Fruit fly (Drosophila melanogaster) whole organism, embryonic: ENCODE measurements around the gene CG43446.

Experiments used
- Atf3 ChIP-seq: fragments of 200-800 bp; sonication (Bioruptor generic); optimal IDR thresholded peaks from 3 replicates; lab custom pipeline; 2016; ENCODE audit warnings: missing biosample characterization, missing genetic modification characterization
- CG10366 ChIP-seq: fragments of 200-800 bp; sonication (Bioruptor generic); IDR thresholded peaks from 2 replicates; pipeline ENCODE4 v1.3.6; 2022; ENCODE audit warnings: missing biosample characterization, missing genetic modification characterization
- CG11398 ChIP-seq: fragments of 200-800 bp; sonication (Bioruptor generic); optimal IDR thresholded peaks from 2 replicates; lab custom pipeline; 2016; ENCODE audit warnings: missing biosample characterization, missing genetic modification characterization
- CG12104 ChIP-seq: fragments of 200-800 bp; sonication (Bioruptor generic); optimal IDR thresholded peaks from 3 replicates; lab custom pipeline; 2016; ENCODE audit warnings: missing biosample characterization, missing genetic modification characterization
- CG12299 ChIP-seq: fragments of 200-800 bp; sonication (Bioruptor generic); optimal IDR thresholded peaks from 2 replicates; lab custom pipeline; 2018; ENCODE audit warnings: missing biosample characterization, mild to moderate bottlenecking, missing genetic modification characterization
- CG13123 ChIP-seq: fragments of 200-800 bp; sonication (Bioruptor generic); optimal IDR thresholded peaks from 2 replicates; lab custom pipeline; 2016; ENCODE audit warnings: missing biosample characterization, missing genetic modification characterization
- CG13296 ChIP-seq: fragments of 200-800 bp; sonication (Bioruptor generic); optimal IDR thresholded peaks from 3 replicates; lab custom pipeline; 2018; ENCODE audit warnings: missing biosample characterization, mild to moderate bottlenecking, missing genetic modification characterization
- CG13624 ChIP-seq: fragments of 200-800 bp; sonication (Bioruptor generic); optimal IDR thresholded peaks from 2 replicates; lab custom pipeline; 2016; ENCODE audit warnings: missing biosample characterization, missing genetic modification characterization
- CG14710 ChIP-seq: fragments of 200-800 bp; sonication (Bioruptor generic); optimal IDR thresholded peaks from 3 replicates; lab custom pipeline; 2019; ENCODE audit warnings: missing biosample characterization, mild to moderate bottlenecking, missing genetic modification characterization, moderate library complexity
- CG15073 ChIP-seq: fragments of 200-800 bp; sonication (Bioruptor generic); optimal IDR thresholded peaks from 2 replicates; lab custom pipeline; 2016; ENCODE audit warnings: missing biosample characterization, missing genetic modification characterization
- CG1647 ChIP-seq: fragments of 200-800 bp; sonication (Bioruptor generic); optimal IDR thresholded peaks from 3 replicates; lab custom pipeline; 2016; ENCODE audit warnings: missing biosample characterization, missing genetic modification characterization
- CG30020 ChIP-seq: fragments of 200-800 bp; optimal IDR thresholded peaks from 2 replicates; lab custom pipeline; 2019; ENCODE audit warnings: missing biosample characterization, mild to moderate bottlenecking, missing genetic modification characterization, moderate library complexity
- CG30403 ChIP-seq: fragments of 200-800 bp; sonication (Bioruptor generic); optimal IDR thresholded peaks from 3 replicates; lab custom pipeline; 2016; ENCODE audit warnings: missing biosample characterization, missing genetic modification characterization
- CG31388 ChIP-seq: fragments of 200-800 bp; sonication (Bioruptor generic); optimal IDR thresholded peaks from 2 replicates; lab custom pipeline; 2016; ENCODE audit warnings: missing biosample characterization, missing genetic modification characterization
- CG3726 ChIP-seq: fragments of 200-800 bp; sonication (Bioruptor generic); IDR thresholded peaks from 3 replicates; pipeline ENCODE4, ENCODE4 v1.3.6; 2022; ENCODE audit warnings: missing biosample characterization, missing genetic modification characterization
- CG3838 ChIP-seq: fragments of 200-800 bp; sonication (Bioruptor generic); optimal IDR thresholded peaks from 3 replicates; lab custom pipeline; 2016; ENCODE audit warnings: missing biosample characterization, missing genetic modification characterization
- CG6689 ChIP-seq: fragments of 200-800 bp; sonication (Bioruptor generic); IDR thresholded peaks from 2 replicates; pipeline ENCODE4 v1.3.6; 2022; ENCODE audit warnings: missing biosample characterization, missing genetic modification characterization
- CG9609 ChIP-seq: fragments of 200-800 bp; sonication (Bioruptor generic); optimal IDR thresholded peaks from 3 replicates; lab custom pipeline; 2016; ENCODE audit warnings: missing biosample characterization, missing genetic modification characterization
- E2f2 ChIP-seq: fragments of 200-800 bp; sonication (Bioruptor generic); IDR thresholded peaks from 2 replicates; pipeline ENCODE4 v1.3.6; 2022; ENCODE audit warnings: missing biosample characterization, missing genetic modification characterization
- Gug ChIP-seq: fragments of 200-800 bp; sonication (Bioruptor generic); IDR thresholded peaks from 4 replicates; pipeline ENCODE4 v1.3.6; 2022; ENCODE audit warnings: missing biosample characterization, missing genetic modification characterization
- Hand ChIP-seq: fragments of 200-800 bp; sonication (Bioruptor generic); optimal IDR thresholded peaks from 2 replicates; lab custom pipeline; 2017; ENCODE audit warnings: mild to moderate bottlenecking, missing biosample characterization, missing genetic modification reagents, missing genetic modification characterization
- HmgZ ChIP-seq: fragments of 200-800 bp; sonication (Bioruptor generic); optimal IDR thresholded peaks from 2 replicates; lab custom pipeline; 2018; ENCODE audit warnings: missing biosample characterization, mild to moderate bottlenecking, missing genetic modification characterization
- Mad ChIP-seq: fragments of 200-800 bp; sonication (Bioruptor generic); optimal IDR thresholded peaks from 2 replicates; lab custom pipeline; 2016; ENCODE audit warnings: missing biosample characterization, missing genetic modification characterization
- NK7.1 ChIP-seq: fragments of 200-800 bp; sonication (Bioruptor generic); optimal IDR thresholded peaks from 3 replicates; lab custom pipeline; 2016; ENCODE audit warnings: missing biosample characterization, missing genetic modification characterization
- PHDP ChIP-seq: fragments of 200-800 bp; sonication (Bioruptor generic); optimal IDR thresholded peaks from 3 replicates; lab custom pipeline; 2018; ENCODE audit warnings: missing biosample characterization, mild to moderate bottlenecking, missing genetic modification characterization, moderate library complexity
- Sox102F ChIP-seq: fragments of 200-800 bp; sonication (Bioruptor generic); optimal IDR thresholded peaks from 2 replicates; lab custom pipeline; 2018; ENCODE audit warnings: missing biosample characterization, mild to moderate bottlenecking, missing genetic modification characterization, moderate library complexity
- bsh ChIP-seq, 2 experiments: fragments of 200-800 bp; sonication (Bioruptor generic); optimal IDR thresholded peaks; 2 replicates each; lab custom pipeline; 2017 to 2018; ENCODE audit warnings: mild to moderate bottlenecking in 2 of 2, missing biosample characterization in 2 of 2, missing genetic modification characterization in 2 of 2, moderate library complexity in 1 of 2
- chm ChIP-seq: fragments of 200-800 bp; sonication (Bioruptor generic); IDR thresholded peaks from 2 replicates; pipeline ENCODE4 v1.3.6; 2022; ENCODE audit warnings: missing biosample characterization, missing genetic modification characterization
- croc ChIP-seq: fragments of 200-800 bp; sonication (Bioruptor generic); conservative IDR thresholded peaks from 3 replicates; pipeline ENCODE4 v1.3.6; 2022; ENCODE audit warnings: missing biosample characterization, missing genetic modification characterization
- fru ChIP-seq: fragments of >200 bp; optimal IDR thresholded peaks from 2 replicates; lab custom pipeline; 2017
- gsb-n ChIP-seq: fragments of 200-800 bp; sonication (Bioruptor generic); optimal IDR thresholded peaks from 3 replicates; lab custom pipeline; 2018; ENCODE audit warnings: missing biosample characterization, mild to moderate bottlenecking, missing genetic modification characterization
- insv ChIP-seq, 2 experiments: fragments of 200-800 bp; sonication (Bioruptor generic); optimal IDR thresholded peaks; 3 replicates each; lab custom pipeline; 2016 to 2018; ENCODE audit warnings: missing biosample characterization in 2 of 2, missing genetic modification characterization in 2 of 2
- klu ChIP-seq: fragments of 200-800 bp; sonication (Bioruptor generic); IDR thresholded peaks from 2 replicates; pipeline ENCODE4 v1.3.6; 2022; ENCODE audit warnings: missing biosample characterization, missing genetic modification characterization
- lab ChIP-seq: fragments of 200-800 bp; sonication (Bioruptor generic); optimal IDR thresholded peaks from 3 replicates; lab custom pipeline; 2017; ENCODE audit warnings: missing biosample characterization, missing genetic modification characterization, mild to moderate bottlenecking, moderate library complexity, missing genetic modification reagents
- lilli ChIP-seq: fragments of 200-800 bp; sonication (Bioruptor generic); optimal IDR thresholded peaks from 3 replicates; lab custom pipeline; 2016; ENCODE audit warnings: missing biosample characterization, missing genetic modification characterization
- lov ChIP-seq, 2 experiments: fragments of 200-800 bp in 1 of 2; fragments of >200 bp in 1 of 2; sonication (Bioruptor generic) in 1 of 2; IDR thresholded peaks in 1 of 2; optimal IDR thresholded peaks in 1 of 2; 2 replicates in 1 of 2; 3 replicates in 1 of 2; pipeline versions ENCODE4 v1.3.6 to Lab custom; 2017 to 2022; ENCODE audit warnings: missing biosample characterization in 1 of 2, missing genetic modification characterization in 1 of 2
- nau ChIP-seq: fragments of 200-800 bp; sonication (Bioruptor generic); optimal IDR thresholded peaks from 3 replicates; lab custom pipeline; 2017; ENCODE audit warnings: missing biosample characterization, mild to moderate bottlenecking, missing genetic modification characterization, missing genetic modification reagents
- p53 ChIP-seq: fragments of 200-800 bp; sonication (Bioruptor generic); optimal IDR thresholded peaks from 2 replicates; lab custom pipeline; 2016; ENCODE audit warnings: missing biosample characterization, missing genetic modification characterization
- peb ChIP-seq: fragments of 200-800 bp; sonication (Bioruptor generic); IDR thresholded peaks from 2 replicates; pipeline ENCODE4 v1.3.6; 2022; ENCODE audit warnings: missing biosample characterization, missing genetic modification characterization
- pros ChIP-seq: fragments of 200-800 bp; sonication (Bioruptor generic); optimal IDR thresholded peaks from 3 replicates; lab custom pipeline; 2019; ENCODE audit warnings: missing biosample characterization, mild to moderate bottlenecking, missing genetic modification characterization, moderate library complexity
- repo ChIP-seq: fragments of 200-800 bp; sonication (Bioruptor generic); optimal IDR thresholded peaks from 2 replicates; lab custom pipeline; 2016; ENCODE audit warnings: missing biosample characterization, missing genetic modification characterization
- sens-2 ChIP-seq: fragments of 200-800 bp; sonication (Bioruptor generic); IDR thresholded peaks from 2 replicates; pipeline ENCODE4 v1.3.6; 2022; ENCODE audit warnings: missing biosample characterization, missing genetic modification characterization
- seq ChIP-seq: fragments of 200-800 bp; sonication (Bioruptor generic); IDR thresholded peaks from 2 replicates; pipeline ENCODE4 v1.3.6; 2022; ENCODE audit warnings: missing biosample characterization, missing genetic modification characterization
- shn ChIP-seq: fragments of 200-800 bp; sonication (Bioruptor generic); optimal IDR thresholded peaks from 3 replicates; lab custom pipeline; 2016; ENCODE audit warnings: missing biosample characterization, missing genetic modification characterization
- slbo ChIP-seq: fragments of 200-800 bp; sonication (Bioruptor generic); IDR thresholded peaks from 2 replicates; pipeline ENCODE4 v1.3.6; 2022; ENCODE audit warnings: missing biosample characterization, missing genetic modification characterization
- sqz ChIP-seq: fragments of 200-800 bp; sonication (Bioruptor generic); optimal IDR thresholded peaks from 3 replicates; lab custom pipeline; 2018; ENCODE audit warnings: missing biosample characterization, mild to moderate bottlenecking, missing genetic modification characterization
- tap ChIP-seq: fragments of 200-800 bp; optimal IDR thresholded peaks from 3 replicates; lab custom pipeline; 2019; ENCODE audit warnings: missing biosample characterization, mild to moderate bottlenecking, missing genetic modification characterization, moderate library complexity
- vfl ChIP-seq: fragments of 200-800 bp; sonication (Bioruptor generic); optimal IDR thresholded peaks from 2 replicates; lab custom pipeline; 2016; ENCODE audit warnings: missing biosample characterization, missing genetic modification characterization
- wdn ChIP-seq: fragments of 200-800 bp; sonication (Bioruptor generic); IDR thresholded peaks from 2 replicates; pipeline ENCODE4 v1.3.6; 2022; ENCODE audit warnings: missing biosample characterization, missing genetic modification characterization
- zen ChIP-seq: fragments of 200-800 bp; sonication (Bioruptor generic); optimal IDR thresholded peaks from 3 replicates; lab custom pipeline; 2018; ENCODE audit warnings: missing biosample characterization, mild to moderate bottlenecking, missing genetic modification characterization, moderate library complexity

Gene CG43446

dm6 chr3R:20949749-20950676 is 37.7 kb downstream of the CG43446 start (continued):
- TF ChIP-seq CG14710 (tag; lab: Kevin White, UChicago), result peak; percentile 8
- no peak for TF ChIP-seq CG11398
- no peak for TF ChIP-seq CG3726 (GFP tag; lab: Robert Waterston, UW)
- TF ChIP-seq PHDP (tag; lab: Kevin White, UChicago), result peak; percentile 46
- no peak for TF ChIP-seq wdn (GFP tag; lab: Robert Waterston, UW)
- peak; percentile 46 for TF ChIP-seq HmgZ (tag; lab: Kevin White, UChicago)
- TF ChIP-seq CG1647, result no peak
- TF ChIP-seq Mad (GFP tag; lab: Kevin White, UChicago), result no peak
- peak; percentile 21 for TF ChIP-seq tap (tag; lab: Kevin White, UChicago)
- peak in 1 of 2 experiments; percentile 23 for TF ChIP-seq bsh (GFP tag; optimal IDR thresholded peaks at IDR 0.05; lab: Kevin White, UChicago)
- no peak for TF ChIP-seq CG12299
- TF ChIP-seq lilli (GFP tag; lab: Kevin White, UChicago), result peak; percentile 9
- TF ChIP-seq nau, result no peak
- 0 out of 2 replicates have a peak, but pooled peaks have one; percentile 16 for TF ChIP-seq slbo (GFP tag; lab: Robert Waterston, UW)
- peak; percentile 13 for TF ChIP-seq Sox102F
- TF ChIP-seq insv (GFP tag; optimal IDR thresholded peaks at IDR 0.05; lab: Kevin White, UChicago), result no peak
- TF ChIP-seq lab (GFP tag; lab: Kevin White, UChicago), result peak; percentile 61
- no peak for TF ChIP-seq Atf3 (GFP tag; lab: Kevin White, UChicago)
- no peak for TF ChIP-seq CG15073 (GFP tag; lab: Kevin White, UChicago)
- TF ChIP-seq CG30403, result peak; percentile 20
- TF ChIP-seq sqz, result no peak
- no peak for TF ChIP-seq CG12104 (GFP tag; lab: Kevin White, UChicago)
- TF ChIP-seq lov (optimal IDR thresholded peaks at IDR 0.05; lab: Kevin White, UChicago), result no peak
- TF ChIP-seq lov (GFP tag; IDR thresholded peaks at IDR 0.05; lab: Robert Waterston, UW), result no peak
- TF ChIP-seq sens-2 (GFP tag; lab: Robert Waterston, UW), result no peak
- no peak for TF ChIP-seq E2f2 (GFP tag; lab: Robert Waterston, UW)
- TF ChIP-seq CG6689 (GFP tag; lab: Robert Waterston, UW), result no peak
- no peak for TF ChIP-seq zen (tag; lab: Kevin White, UChicago)
- no peak for TF ChIP-seq shn (GFP tag; lab: Kevin White, UChicago)
- TF ChIP-seq Hand (GFP tag; lab: Kevin White, UChicago), result peak; percentile 71
- TF ChIP-seq gsb-n (tag; lab: Kevin White, UChicago), result peak; percentile 36
- no peak for TF ChIP-seq seq (GFP tag; lab: Robert Waterston, UW)
- no peak for TF ChIP-seq CG13624 (GFP tag; lab: Kevin White, UChicago)
- TF ChIP-seq chm (GFP tag; lab: Robert Waterston, UW), result peak; percentile 64; the same call in 1 of the 2 replicates
- TF ChIP-seq NK7.1 (GFP tag; lab: Kevin White, UChicago), result no peak
- no peak for TF ChIP-seq CG13123
- TF ChIP-seq CG13296 (GFP tag; lab: Kevin White, UChicago), result peak; percentile 45
- no peak for TF ChIP-seq repo (GFP tag; lab: Kevin White, UChicago)
- TF ChIP-seq CG9609 (GFP tag; lab: Kevin White, UChicago), result no peak
- TF ChIP-seq p53 (GFP tag; lab: Kevin White, UChicago), result no peak
- TF ChIP-seq croc (GFP tag; lab: Robert Waterston, UW), result no peak
- no peak for TF ChIP-seq pros
- TF ChIP-seq CG30020 (tag; lab: Kevin White, UChicago), result no peak
- no peak for TF ChIP-seq vfl (GFP tag; lab: Kevin White, UChicago)
- no peak for TF ChIP-seq CG31388 (GFP tag; lab: Kevin White, UChicago)
- no peak for TF ChIP-seq klu (GFP tag; lab: Robert Waterston, UW)
- no peak for TF ChIP-seq CG10366 (GFP tag; lab: Robert Waterston, UW)
- no peak for TF ChIP-seq fru (lab: Kevin White, UChicago)
- no peak for TF ChIP-seq peb (GFP tag; lab: Robert Waterston, UW)
- no peak for TF ChIP-seq Gug (GFP tag; lab: Robert Waterston, UW)
- TF ChIP-seq CG3838, result no peak
